Worm (Caenorhabditis elegans) whole organism, late embryonic: Measurements from ENCODE around the gene sre-24.

Experiments
- C38D4.7 ChIP-seq: fragments of 200-800 bp; sonication (Bioruptor generic); optimal IDR thresholded peaks from 2 replicates; lab custom pipeline; 2018; ENCODE audit warnings: mild to moderate bottlenecking, missing genetic modification characterization, moderate library complexity, missing compliant biosample characterization
- K02D7.2 ChIP-seq: sonication (generic microtip); optimal IDR thresholded peaks from 2 replicates; lab custom pipeline; 2017; ENCODE audit warnings: mild to moderate bottlenecking, missing genetic modification characterization, missing compliant biosample characterization
- ama-1 ChIP-seq: fragments of 150-350 bp; optimal IDR thresholded peaks from 2 replicates; lab custom pipeline; 2014
- ceh-18 ChIP-seq: sonication (generic microtip); optimal IDR thresholded peaks from 2 replicates; lab custom pipeline; 2016; ENCODE audit warnings: missing genetic modification characterization, missing compliant biosample characterization
- ceh-2 ChIP-seq: sonication (generic microtip); optimal IDR thresholded peaks from 2 replicates; lab custom pipeline; 2016; ENCODE audit warnings: missing genotype, missing genetic modification characterization, missing compliant biosample characterization
- ceh-31 ChIP-seq: sonication (generic microtip); optimal IDR thresholded peaks from 2 replicates; lab custom pipeline; 2016; ENCODE audit warnings: missing genetic modification characterization, missing compliant biosample characterization
- ceh-34 ChIP-seq: sonication (generic microtip); optimal IDR thresholded peaks from 2 replicates; lab custom pipeline; 2016; ENCODE audit warnings: mild to moderate bottlenecking, missing genetic modification characterization, missing compliant biosample characterization
- ceh-45 ChIP-seq: fragments of 200-800 bp; sonication (Bioruptor generic); IDR thresholded peaks from 2 replicates; pipeline ENCODE4 v1.3.6; 2022; ENCODE audit warnings: missing genetic modification reagents, missing genetic modification characterization, missing compliant biosample characterization
- ceh-6 ChIP-seq: fragments of 200-800 bp; sonication (Bioruptor generic); optimal IDR thresholded peaks from 2 replicates; lab custom pipeline; 2018; ENCODE audit warnings: mild to moderate bottlenecking, missing genetic modification characterization, missing compliant biosample characterization
- ceh-9 ChIP-seq: sonication (generic microtip); optimal IDR thresholded peaks from 2 replicates; lab custom pipeline; 2016; ENCODE audit warnings: mild to moderate bottlenecking, missing genetic modification characterization, inconsistent platforms, missing compliant biosample characterization
- che-1 ChIP-seq: sonication (generic microtip); optimal IDR thresholded peaks from 2 replicates; lab custom pipeline; 2016; ENCODE audit warnings: mild to moderate bottlenecking, missing genetic modification characterization, missing compliant biosample characterization
- elt-4 ChIP-seq: sonication (generic microtip); optimal IDR thresholded peaks from 2 replicates; lab custom pipeline; 2016; ENCODE audit warnings: missing genetic modification characterization, missing compliant biosample characterization
- ets-4 ChIP-seq: sonication (generic microtip); optimal IDR thresholded peaks from 2 replicates; lab custom pipeline; 2016; ENCODE audit warnings: missing genetic modification characterization, missing compliant biosample characterization
- fkh-6 ChIP-seq: sonication (generic microtip); optimal IDR thresholded peaks from 2 replicates; lab custom pipeline; 2016; ENCODE audit warnings: missing genetic modification characterization, missing compliant biosample characterization
- gmeb-2 ChIP-seq: sonication (generic microtip); optimal IDR thresholded peaks from 2 replicates; lab custom pipeline; 2016; ENCODE audit warnings: missing genetic modification characterization, inconsistent platforms, missing compliant biosample characterization
- hlh-15 ChIP-seq: sonication (generic microtip); optimal IDR thresholded peaks from 2 replicates; lab custom pipeline; 2016; ENCODE audit warnings: missing genetic modification characterization, missing compliant biosample characterization
- hlh-8 ChIP-seq: sonication (generic microtip); optimal IDR thresholded peaks from 2 replicates; lab custom pipeline; 2016; ENCODE audit warnings: missing genotype, missing genetic modification characterization, missing compliant biosample characterization
- lim-6 ChIP-seq: sonication (generic microtip); optimal IDR thresholded peaks from 2 replicates; lab custom pipeline; 2016; ENCODE audit warnings: missing genetic modification characterization, missing compliant biosample characterization
- lin-11 ChIP-seq: fragments of 200-800 bp; sonication (Bioruptor generic); optimal IDR thresholded peaks from 2 replicates; lab custom pipeline; 2018; ENCODE audit warnings: mild to moderate bottlenecking, missing genetic modification characterization, missing compliant biosample characterization
- madf-2 ChIP-seq: sonication (generic microtip); optimal IDR thresholded peaks from 2 replicates; lab custom pipeline; 2017; ENCODE audit warnings: missing genetic modification characterization, missing compliant biosample characterization
- nhr-11 ChIP-seq: fragments of 150-350 bp; optimal IDR thresholded peaks from 2 replicates; lab custom pipeline; 2014; ENCODE audit warnings: missing biosample characterization, missing genetic modification characterization
- nhr-232 ChIP-seq: sonication (generic microtip); optimal IDR thresholded peaks from 2 replicates; lab custom pipeline; 2016; ENCODE audit warnings: missing genetic modification characterization, missing compliant biosample characterization
- npax-4 ChIP-seq: sonication (generic microtip); optimal IDR thresholded peaks from 2 replicates; lab custom pipeline; 2016; ENCODE audit warnings: missing genetic modification characterization, missing compliant biosample characterization
- odd-2 ChIP-seq: sonication (generic microtip); optimal IDR thresholded peaks from 2 replicates; lab custom pipeline; 2017; ENCODE audit warnings: antibody characterized with exemption, mild to moderate bottlenecking, missing genetic modification characterization, missing compliant biosample characterization
- pag-3 ChIP-seq: sonication (generic microtip); optimal IDR thresholded peaks from 2 replicates; lab custom pipeline; 2016; ENCODE audit warnings: missing compliant biosample characterization, missing genetic modification characterization, borderline replicate concordance
- pax-1 ChIP-seq: fragments of 150-350 bp; optimal IDR thresholded peaks from 2 replicates; lab custom pipeline; 2014; ENCODE audit warnings: missing biosample characterization, missing genetic modification characterization
- ref-2 ChIP-seq: sonication (generic microtip); optimal IDR thresholded peaks from 2 replicates; lab custom pipeline; 2016; ENCODE audit warnings: missing genetic modification characterization, missing compliant biosample characterization
- sdc-2 ChIP-seq: sonication (generic microtip); optimal IDR thresholded peaks from 2 replicates; lab custom pipeline; 2016; ENCODE audit warnings: missing genotype, missing genetic modification characterization, missing compliant biosample characterization
- sox-4 ChIP-seq: sonication (generic microtip); optimal IDR thresholded peaks from 2 replicates; lab custom pipeline; 2017; ENCODE audit warnings: mild to moderate bottlenecking, missing genetic modification characterization, inconsistent platforms, missing compliant biosample characterization
- syd-9 ChIP-seq: sonication (generic microtip); optimal IDR thresholded peaks from 2 replicates; lab custom pipeline; 2016; ENCODE audit warnings: mild to moderate bottlenecking, missing genetic modification characterization, moderate library complexity, missing compliant biosample characterization
- tbx-7 ChIP-seq: sonication (generic microtip); optimal IDR thresholded peaks from 2 replicates; lab custom pipeline; 2016; ENCODE audit warnings: missing genotype, missing genetic modification characterization, missing compliant biosample characterization
- ttx-3 ChIP-seq: sonication (generic microtip); optimal IDR thresholded peaks from 2 replicates; lab custom pipeline; 2016; ENCODE audit warnings: missing genetic modification reagents, missing genetic modification characterization, missing compliant biosample characterization
- unc-3 ChIP-seq, 2 experiments: fragments of 200-800 bp in 1 of 2; sonication (Bioruptor generic) in 1 of 2; sonication (generic microtip) in 1 of 2; conservative IDR thresholded peaks in 1 of 2; optimal IDR thresholded peaks in 1 of 2; 2 replicates each; pipeline versions ENCODE4 v1.3.6 to Lab custom; 2016 to 2022; ENCODE audit warnings: missing compliant biosample characterization in 2 of 2, missing genetic modification characterization in 2 of 2, missing genetic modification reagents in 1 of 2

Gene sre-24

ce11 chrV:2929753-2930152 is 45.2 kb downstream of the sre-24 start, which contains the start of gene C31B8.16:
TSS of gene C31B8.16 (plus strand) at chrV:2930053.
- TF ChIP-seq tbx-7 (tag; lab: Kevin White, UChicago) (no peak), ceh-45 (GFP tag; lab: Robert Waterston, UW) (no peak), ceh-34 (tag; lab: Kevin White, UChicago) (no peak), sdc-2 (no peak), syd-9 (tag; lab: Kevin White, UChicago) (no peak), pag-3 (tag; lab: Kevin White, UChicago) (no peak), madf-2 (tag; lab: Kevin White, UChicago) (no peak)

ce11 chrV:2931252-2931651 is 46.7 kb downstream of the sre-24 start, which contains the start of gene C31B8.1:
TSS of gene C31B8.1 (plus strand) at chrV:2931552.
- TF ChIP-seq npax-4 (tag; lab: Kevin White, UChicago) (no peak), sdc-2 (no peak), elt-4 (no peak), hlh-15 (tag; lab: Kevin White, UChicago) (no peak), ceh-18 (tag; lab: Kevin White, UChicago) (no peak), fkh-6 (tag; lab: Kevin White, UChicago) (no peak), ceh-31 (no peak), ceh-45 (GFP tag; lab: Robert Waterston, UW) (no peak), odd-2 (tag; lab: Kevin White, UChicago) (no peak), pax-1 (tag; lab: Kevin White, UChicago) (no peak), C38D4.7 (no peak), ceh-9 (tag; lab: Kevin White, UChicago) (no peak), lim-6 (tag; lab: Kevin White, UChicago) (no peak), ceh-34 (tag; lab: Kevin White, UChicago) (no peak), che-1 (tag; lab: Kevin White, UChicago) (no peak), syd-9 (tag; lab: Kevin White, UChicago) (no peak), nhr-232 (no peak)

ce11 chrV:2934075-2934474 is 49.6 kb downstream of the sre-24 start, which contains the start of gene srh-247:
TSS of gene srh-247 (minus strand) at chrV:2934175.
- TF ChIP-seq ceh-9 (tag; lab: Kevin White, UChicago), result no peak
- no peak for TF ChIP-seq ref-2 (tag; lab: Kevin White, UChicago)
- TF ChIP-seq pax-1 (tag; lab: Kevin White, UChicago), result no peak
- TF ChIP-seq ama-1 (lab: Kevin White, UChicago), result no peak
- no peak for TF ChIP-seq gmeb-2 (tag; lab: Kevin White, UChicago)
- TF ChIP-seq ceh-2 (tag; lab: Kevin White, UChicago), result no peak
- TF ChIP-seq che-1 (tag; lab: Kevin White, UChicago), result no peak
- no peak for TF ChIP-seq lin-11 (tag; lab: Kevin White, UChicago)
- no peak for TF ChIP-seq ttx-3 (tag; lab: Kevin White, UChicago)
- no peak for TF ChIP-seq ceh-6 (GFP tag; lab: Kevin White, UChicago)
- no peak for TF ChIP-seq K02D7.2 (tag; lab: Kevin White, UChicago)
- TF ChIP-seq hlh-8 (tag; lab: Kevin White, UChicago), result no peak
- no peak for TF ChIP-seq unc-3 (GFP tag; conservative IDR thresholded peaks at IDR 0.05; lab: Robert Waterston, UW)
- no peak for TF ChIP-seq unc-3 (tag; optimal IDR thresholded peaks at IDR 0.05; lab: Kevin White, UChicago)
- TF ChIP-seq ceh-34 (tag; lab: Kevin White, UChicago), result no peak
- TF ChIP-seq syd-9 (tag; lab: Kevin White, UChicago), result no peak
- TF ChIP-seq tbx-7 (tag; lab: Kevin White, UChicago), result no peak
- no peak for TF ChIP-seq C38D4.7
- no peak for TF ChIP-seq nhr-11
- no peak for TF ChIP-seq ets-4 (tag; lab: Kevin White, UChicago)
- TF ChIP-seq sox-4, result no peak
